Worm (Caenorhabditis elegans): ENCODE results near the gene ugt-62.
A peak's percentile ranks its signal among the peaks of the same experiment; 100 is the strongest.

Gene ugt-62

DNA sequence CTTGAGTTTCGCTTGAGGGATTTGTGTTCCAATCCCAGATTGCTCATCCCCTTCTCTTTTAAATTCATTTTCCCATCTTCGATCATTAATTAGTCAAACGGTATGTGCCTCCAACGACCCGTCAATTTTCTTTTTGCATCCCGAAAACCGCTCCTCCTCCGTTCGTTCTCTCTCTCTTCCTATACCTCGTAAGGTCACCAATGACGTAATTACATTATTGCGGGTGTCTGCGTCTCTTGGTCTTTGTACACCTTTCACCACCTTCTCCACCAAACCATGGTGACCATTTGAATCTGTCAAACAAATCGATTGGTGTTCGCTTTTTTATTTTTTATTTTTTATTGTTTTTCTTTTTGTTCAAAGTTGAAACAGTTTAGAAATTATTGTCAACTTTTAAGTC, 25.2 kb downstream of the ugt-62 start:
- TF ChIP-seq F13C5.2 (tag; optimal IDR thresholded peaks at IDR 0.05) (no peak), hmg-4 (GFP tag; optimal IDR thresholded peaks at IDR 0.05) (peak; percentile 5)

- TF ChIP-seq hnd-1 (tag; optimal IDR thresholded peaks at IDR 0.05) = no peak
- peak; percentile 63 for TF ChIP-seq hmg-4 (GFP tag; optimal IDR thresholded peaks at IDR 0.05)
- TF ChIP-seq F13C5.2 (tag; optimal IDR thresholded peaks at IDR 0.05) = peak; percentile 7
Observed at ce11 chrIII:4513926-4514325, 26.5 kb downstream of the ugt-62 start.

ce11 chrIII:4508064-4508905, 32.1 kb downstream of the ugt-62 start, which contains the start of the genes cct-5 and F25F2.1:
cct-5 (minus strand) TSS chrIII:4508114.
F25F2.1 (plus strand) TSS chrIII:4508855.
- TF ChIP-seq tbx-37 (GFP tag; conservative IDR thresholded peaks at IDR 0.05) = no peak
- TF ChIP-seq F13C5.2 (tag; optimal IDR thresholded peaks at IDR 0.05) = peak; percentile 66
- no peak for TF ChIP-seq B0310.2 (tag; optimal IDR thresholded peaks at IDR 0.05)
- TF ChIP-seq ceh-13 (GFP tag; optimal IDR thresholded peaks at IDR 0.05) = peak; percentile 1
- TF ChIP-seq tbx-11 (GFP tag; IDR thresholded peaks at IDR 0.05) = no peak

DNA sequence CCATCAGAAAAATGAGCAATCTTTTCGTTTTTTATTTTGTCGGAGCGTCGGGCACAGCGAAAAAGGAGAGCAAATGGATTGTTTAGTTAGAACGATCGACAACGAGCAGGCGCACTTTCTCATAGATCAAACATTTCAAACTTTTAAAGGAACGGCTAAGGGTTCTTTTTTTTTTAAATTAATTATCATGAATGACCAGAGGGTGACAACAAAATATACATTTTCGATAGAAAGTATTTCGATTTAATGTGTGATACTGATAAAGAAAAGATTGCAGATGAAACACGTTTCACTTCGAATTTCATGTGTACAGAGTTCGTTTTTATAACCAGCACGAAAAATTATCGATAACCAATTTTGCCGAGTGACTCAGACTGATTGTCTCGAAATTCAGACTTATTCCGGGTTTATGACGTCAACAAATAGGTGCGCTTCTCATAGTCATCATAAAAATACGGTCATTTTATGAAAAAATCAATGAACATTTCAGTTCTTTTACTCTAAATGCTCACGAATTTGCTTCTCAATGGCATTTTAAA, 33.8 kb downstream of the ugt-62 start:
- TF ChIP-seq ama-1 (optimal IDR thresholded peaks at IDR 0.05) (no peak), hmg-4 (GFP tag; optimal IDR thresholded peaks at IDR 0.05) (no peak), flt-1 (GFP tag; IDR thresholded peaks at IDR 0.05) (no peak), F13C5.2 (tag; optimal IDR thresholded peaks at IDR 0.05) (no peak), B0310.2 (tag; optimal IDR thresholded peaks at IDR 0.05) (no peak), tbx-11 (GFP tag; IDR thresholded peaks at IDR 0.05) (no peak), ceh-36 (tag; optimal IDR thresholded peaks at IDR 0.05) (no peak), aly-1 (tag; optimal IDR thresholded peaks at IDR 0.05) (no peak), ceh-13 (GFP tag; optimal IDR thresholded peaks at IDR 0.05) (no peak), ets-7 (tag; optimal IDR thresholded peaks at IDR 0.05) (no peak), tra-4 (tag; optimal IDR thresholded peaks at IDR 0.05) (no peak), sea-1 (GFP tag; conservative IDR thresholded peaks at IDR 0.05) (no peak)

DNA sequence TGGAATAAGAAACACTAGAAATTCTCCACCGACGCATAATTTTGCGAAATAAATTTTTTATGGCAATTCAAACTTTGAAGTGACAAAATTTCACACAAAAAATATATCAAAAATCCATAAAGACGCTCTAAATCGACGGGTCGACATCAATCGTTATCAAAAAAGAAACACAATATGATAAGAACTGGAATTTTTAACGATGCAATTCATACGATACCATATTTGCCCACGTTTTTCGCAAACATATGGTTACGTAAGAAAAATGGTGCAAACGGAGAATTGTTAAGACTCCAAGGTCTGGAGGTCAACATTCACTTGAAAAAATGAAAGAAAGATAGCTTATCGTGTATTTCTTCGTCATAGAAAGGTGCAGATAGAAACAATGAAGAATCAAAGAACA, 34.3 kb downstream of the ugt-62 start:
- TF ChIP-seq hmg-4 (GFP tag; optimal IDR thresholded peaks at IDR 0.05) (no peak), B0310.2 (tag; optimal IDR thresholded peaks at IDR 0.05) (no peak), F13C5.2 (tag; optimal IDR thresholded peaks at IDR 0.05) (no peak), tbx-11 (GFP tag; IDR thresholded peaks at IDR 0.05) (no peak), tra-4 (tag; optimal IDR thresholded peaks at IDR 0.05) (no peak), aly-1 (tag; optimal IDR thresholded peaks at IDR 0.05) (no peak), hnd-1 (tag; optimal IDR thresholded peaks at IDR 0.05) (no peak), ets-7 (tag; optimal IDR thresholded peaks at IDR 0.05) (no peak), ama-1 (optimal IDR thresholded peaks at IDR 0.05) (no peak), hmbx-1 (tag; optimal IDR thresholded peaks at IDR 0.05) (no peak), pes-1 (GFP tag; IDR thresholded peaks at IDR 0.05) (no peak)

DNA sequence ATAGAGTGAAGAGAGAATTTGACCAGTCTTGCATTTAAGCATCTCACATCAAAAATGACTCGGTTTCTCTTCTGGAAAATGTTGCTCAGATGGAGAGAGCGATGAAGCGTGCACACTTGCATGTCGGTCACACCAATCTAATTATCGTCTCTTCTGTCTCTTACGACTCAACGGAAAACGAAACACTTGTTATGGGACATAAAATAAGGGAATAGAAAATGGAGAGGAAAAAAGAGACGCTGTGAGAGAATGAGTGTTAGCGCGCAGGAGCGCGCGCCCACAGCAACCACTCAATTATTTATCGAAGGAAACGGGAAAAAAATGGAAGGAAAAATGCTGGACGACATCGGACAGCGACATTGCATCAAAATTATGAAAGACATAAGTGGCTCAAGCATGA, 34.7 kb downstream of the ugt-62 start:
- TF ChIP-seq ceh-13 (GFP tag; optimal IDR thresholded peaks at IDR 0.05) (no peak), scrt-1 (GFP tag; IDR thresholded peaks at IDR 0.05) (no peak), flt-1 (GFP tag; IDR thresholded peaks at IDR 0.05) (no peak), hmbx-1 (tag; optimal IDR thresholded peaks at IDR 0.05) (no peak), ama-1 (optimal IDR thresholded peaks at IDR 0.05) (no peak), sea-1 (GFP tag; conservative IDR thresholded peaks at IDR 0.05) (no peak), tbx-11 (GFP tag; IDR thresholded peaks at IDR 0.05) (no peak), hmg-4 (GFP tag; optimal IDR thresholded peaks at IDR 0.05) (no peak), tra-4 (tag; optimal IDR thresholded peaks at IDR 0.05) (no peak), hnd-1 (tag; optimal IDR thresholded peaks at IDR 0.05) (no peak), F13C5.2 (tag; optimal IDR thresholded peaks at IDR 0.05) (no peak)

- TF ChIP-seq sea-1 (GFP tag; conservative IDR thresholded peaks at IDR 0.05) = no peak
- no peak for TF ChIP-seq flt-1 (GFP tag; IDR thresholded peaks at IDR 0.05)
- TF ChIP-seq pes-1 (GFP tag; IDR thresholded peaks at IDR 0.05) = no peak
- TF ChIP-seq ceh-36 (tag; optimal IDR thresholded peaks at IDR 0.05) = no peak
- TF ChIP-seq scrt-1 (GFP tag; IDR thresholded peaks at IDR 0.05) = no peak
- no peak for TF ChIP-seq hnd-1 (tag; optimal IDR thresholded peaks at IDR 0.05)
- no peak for TF ChIP-seq tbx-11 (GFP tag; IDR thresholded peaks at IDR 0.05)
- TF ChIP-seq ets-7 (tag; optimal IDR thresholded peaks at IDR 0.05) = no peak
- TF ChIP-seq hmg-4 (GFP tag; optimal IDR thresholded peaks at IDR 0.05) = no peak
- TF ChIP-seq B0310.2 (tag; optimal IDR thresholded peaks at IDR 0.05) = no peak
- no peak for TF ChIP-seq ceh-13 (GFP tag; optimal IDR thresholded peaks at IDR 0.05)
- TF ChIP-seq F13C5.2 (tag; optimal IDR thresholded peaks at IDR 0.05) = no peak
- TF ChIP-seq ama-1 (optimal IDR thresholded peaks at IDR 0.05) = no peak
- TF ChIP-seq tbx-37 (GFP tag; conservative IDR thresholded peaks at IDR 0.05) = no peak
- no peak for TF ChIP-seq hmbx-1 (tag; optimal IDR thresholded peaks at IDR 0.05)
- no peak for TF ChIP-seq tra-4 (tag; optimal IDR thresholded peaks at IDR 0.05)
- TF ChIP-seq aly-1 (tag; optimal IDR thresholded peaks at IDR 0.05) = no peak
Observed at ce11 chrIII:4504934-4505484, 35.4 kb downstream of the ugt-62 start.

DNA sequence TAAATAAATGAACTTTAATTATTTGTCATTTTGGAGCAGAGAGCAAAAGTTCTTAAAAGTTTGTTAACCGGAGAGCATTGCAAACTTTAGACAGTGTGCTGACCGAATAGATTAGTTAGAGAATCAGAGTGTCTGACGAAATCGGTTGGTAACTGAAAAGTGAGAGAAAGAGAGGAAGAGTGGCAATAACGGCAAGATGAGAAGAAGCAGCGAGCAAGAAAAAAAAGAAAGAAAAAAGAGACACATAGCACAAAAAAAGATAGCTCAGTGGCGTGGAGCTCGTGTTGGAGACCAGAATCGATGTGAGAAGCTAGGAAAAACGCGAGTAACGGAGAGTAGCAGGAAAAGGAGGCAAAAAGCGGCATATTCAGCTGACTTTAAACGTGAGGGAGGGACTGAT, 36.1 kb downstream of the ugt-62 start:
- TF ChIP-seq ets-7 (tag; optimal IDR thresholded peaks at IDR 0.05) (no peak), tbx-11 (GFP tag; IDR thresholded peaks at IDR 0.05) (no peak), ama-1 (optimal IDR thresholded peaks at IDR 0.05) (no peak), aly-1 (tag; optimal IDR thresholded peaks at IDR 0.05) (no peak), ceh-36 (tag; optimal IDR thresholded peaks at IDR 0.05) (no peak), scrt-1 (GFP tag; IDR thresholded peaks at IDR 0.05) (no peak), F13C5.2 (tag; optimal IDR thresholded peaks at IDR 0.05) (no peak), tbx-37 (GFP tag; conservative IDR thresholded peaks at IDR 0.05) (no peak), tra-4 (tag; optimal IDR thresholded peaks at IDR 0.05) (no peak)
